Worm (Caenorhabditis elegans) whole organism, mixed stage, embryonic: ENCODE measurements around the gene T10D4.11.

ENCODE experiments used
- M03D4.4 ChIP-seq: sonication (generic microtip); optimal IDR thresholded peaks from 2 replicates; lab custom pipeline; 2017; ENCODE audit warnings: mild to moderate bottlenecking, missing genetic modification characterization, missing compliant biosample characterization
- bed-3 ChIP-seq: fragments of 200-800 bp; sonication (Bioruptor generic); optimal IDR thresholded peaks from 3 replicates; lab custom pipeline; 2018; ENCODE audit warnings: mild to moderate bottlenecking, missing genetic modification characterization, moderate library complexity, missing compliant biosample characterization
- blmp-1 ChIP-seq: fragments of 150-350 bp; optimal IDR thresholded peaks from 2 replicates; lab custom pipeline; 2014; ENCODE audit warnings: missing biosample characterization, missing genetic modification characterization
- ceh-39 ChIP-seq: fragments of 150-350 bp; optimal IDR thresholded peaks from 2 replicates; lab custom pipeline; 2014; ENCODE audit warnings: missing biosample characterization, missing genetic modification characterization
- ceh-43 ChIP-seq: fragments of 200-800 bp; sonication (Bioruptor generic); optimal IDR thresholded peaks from 2 replicates; lab custom pipeline; 2018; ENCODE audit warnings: mild to moderate bottlenecking, missing genetic modification characterization, moderate library complexity, missing compliant biosample characterization
- ceh-83 ChIP-seq: fragments of 200-800 bp; sonication (Bioruptor generic); optimal IDR thresholded peaks from 2 replicates; lab custom pipeline; 2018; ENCODE audit warnings: mild to moderate bottlenecking, missing genetic modification characterization, missing compliant biosample characterization
- cnd-1 ChIP-seq: fragments of 200-800 bp; sonication (Bioruptor generic); optimal IDR thresholded peaks from 2 replicates; lab custom pipeline; 2018; ENCODE audit warnings: mild to moderate bottlenecking, missing genetic modification characterization, missing compliant biosample characterization
- drap-1 ChIP-seq: fragments of 200-800 bp; sonication (Bioruptor generic); optimal IDR thresholded peaks from 3 replicates; lab custom pipeline; 2018; ENCODE audit warnings: mild to moderate bottlenecking, missing genetic modification characterization, missing compliant biosample characterization
- elt-1 ChIP-seq: sonication (generic microtip); optimal IDR thresholded peaks from 2 replicates; lab custom pipeline; 2017; ENCODE audit warnings: missing genetic modification characterization, mild to moderate bottlenecking, missing compliant biosample characterization, antibody characterized with exemption, moderate library complexity, borderline replicate concordance; ENCODE audit not compliant: insufficient read depth
- elt-3 ChIP-seq: fragments of 150-350 bp; optimal IDR thresholded peaks from 2 replicates; lab custom pipeline; 2014; ENCODE audit warnings: missing biosample characterization, missing genetic modification characterization
- flh-1 ChIP-seq: fragments of 200-800 bp; sonication (Bioruptor generic); optimal IDR thresholded peaks from 2 replicates; lab custom pipeline; 2018; ENCODE audit warnings: mild to moderate bottlenecking, missing genetic modification characterization, moderate library complexity, missing compliant biosample characterization
- ham-2 ChIP-seq: fragments of 200-800 bp; sonication (Bioruptor generic); optimal IDR thresholded peaks from 2 replicates; lab custom pipeline; 2018; ENCODE audit warnings: mild to moderate bottlenecking, missing genetic modification characterization, missing compliant biosample characterization
- hlh-1 ChIP-seq: fragments of 150-350 bp; optimal IDR thresholded peaks from 2 replicates; lab custom pipeline; 2014; ENCODE audit warnings: missing biosample characterization, missing genetic modification reagents, missing genetic modification characterization
- lin-13 ChIP-seq: fragments of 150-350 bp; optimal IDR thresholded peaks from 2 replicates; lab custom pipeline; 2014; ENCODE audit warnings: missing biosample characterization, missing genetic modification characterization
- lin-32 ChIP-seq: fragments of 200-800 bp; sonication (Bioruptor generic); optimal IDR thresholded peaks from 2 replicates; lab custom pipeline; 2018; ENCODE audit warnings: mild to moderate bottlenecking, missing genetic modification characterization, missing compliant biosample characterization
- lsy-2 ChIP-seq: fragments of 150-350 bp; optimal IDR thresholded peaks from 2 replicates; lab custom pipeline; 2014; ENCODE audit warnings: missing biosample characterization, missing genetic modification characterization
- mab-5 ChIP-seq: fragments of 150-350 bp; optimal IDR thresholded peaks from 2 replicates; lab custom pipeline; 2014; ENCODE audit warnings: missing biosample characterization, missing genetic modification characterization
- mep-1 ChIP-seq: fragments of 150-350 bp; optimal IDR thresholded peaks from 2 replicates; lab custom pipeline; 2017; ENCODE audit warnings: missing biosample characterization, missing genetic modification reagents, missing genetic modification characterization, inconsistent platforms
- mls-2 ChIP-seq: sonication (generic microtip); optimal IDR thresholded peaks from 2 replicates; lab custom pipeline; 2016; ENCODE audit warnings: mild to moderate bottlenecking, missing genetic modification characterization, moderate library complexity, missing compliant biosample characterization
- nhr-12 ChIP-seq: fragments of 150-350 bp; optimal IDR thresholded peaks from 2 replicates; lab custom pipeline; 2014; ENCODE audit warnings: missing biosample characterization, missing genetic modification characterization
- nhr-2 ChIP-seq: fragments of 150-350 bp; optimal IDR thresholded peaks from 2 replicates; lab custom pipeline; 2014; ENCODE audit warnings: missing biosample characterization, missing genetic modification characterization
- nhr-237 ChIP-seq: fragments of 150-350 bp; optimal IDR thresholded peaks from 2 replicates; lab custom pipeline; 2014; ENCODE audit warnings: missing biosample characterization, missing genetic modification characterization
- nhr-28 ChIP-seq: fragments of 150-350 bp; optimal IDR thresholded peaks from 2 replicates; lab custom pipeline; 2014; ENCODE audit warnings: missing biosample characterization, missing genetic modification characterization
- nhr-76 ChIP-seq: sonication (generic microtip); optimal IDR thresholded peaks from 2 replicates; lab custom pipeline; 2017; ENCODE audit warnings: missing biosample characterization, missing genetic modification characterization
- pha-4 ChIP-seq: fragments of 150-350 bp; optimal IDR thresholded peaks from 2 replicates; lab custom pipeline; 2018; ENCODE audit warnings: missing biosample characterization, missing genetic modification reagents, missing genetic modification characterization
- sem-2 ChIP-seq: fragments of 200-800 bp; sonication (Bioruptor generic); optimal IDR thresholded peaks from 2 replicates; lab custom pipeline; 2018; ENCODE audit warnings: mild to moderate bottlenecking, missing genetic modification characterization, missing compliant biosample characterization
- snpc-4 ChIP-seq: fragments of 150-350 bp; optimal IDR thresholded peaks from 2 replicates; lab custom pipeline; 2014; ENCODE audit warnings: missing biosample characterization, missing genetic modification characterization
- sptf-1 ChIP-seq: sonication (generic microtip); optimal IDR thresholded peaks from 2 replicates; lab custom pipeline; 2017; ENCODE audit warnings: mild to moderate bottlenecking, missing genetic modification characterization, moderate library complexity, missing compliant biosample characterization
- tbx-8 ChIP-seq: fragments of 200-800 bp; sonication (Bioruptor generic); optimal IDR thresholded peaks from 2 replicates; lab custom pipeline; 2018; ENCODE audit warnings: mild to moderate bottlenecking, missing genetic modification characterization, moderate library complexity, missing compliant biosample characterization
- unc-120 ChIP-seq: sonication (generic microtip); optimal IDR thresholded peaks from 2 replicates; lab custom pipeline; 2017; ENCODE audit warnings: missing genetic modification characterization, missing compliant biosample characterization; ENCODE audit not compliant: poor library complexity, severe bottlenecking
- unc-39 ChIP-seq: fragments of 150-350 bp; optimal IDR thresholded peaks from 2 replicates; lab custom pipeline; 2014; ENCODE audit warnings: missing biosample characterization, missing genetic modification characterization
- unc-62 ChIP-seq: fragments of 150-350 bp; optimal IDR thresholded peaks from 2 replicates; lab custom pipeline; 2014; ENCODE audit warnings: missing biosample characterization, missing genetic modification reagents, missing genetic modification characterization
- zip-8 ChIP-seq: fragments of 150-350 bp; optimal IDR thresholded peaks from 2 replicates; lab custom pipeline; 2014; ENCODE audit warnings: missing biosample characterization, missing genetic modification characterization
- ztf-11 ChIP-seq: fragments of 150-350 bp; optimal IDR thresholded peaks from 2 replicates; lab custom pipeline; 2014; ENCODE audit warnings: missing biosample characterization, missing genetic modification characterization

T10D4.11 gene

DNA sequence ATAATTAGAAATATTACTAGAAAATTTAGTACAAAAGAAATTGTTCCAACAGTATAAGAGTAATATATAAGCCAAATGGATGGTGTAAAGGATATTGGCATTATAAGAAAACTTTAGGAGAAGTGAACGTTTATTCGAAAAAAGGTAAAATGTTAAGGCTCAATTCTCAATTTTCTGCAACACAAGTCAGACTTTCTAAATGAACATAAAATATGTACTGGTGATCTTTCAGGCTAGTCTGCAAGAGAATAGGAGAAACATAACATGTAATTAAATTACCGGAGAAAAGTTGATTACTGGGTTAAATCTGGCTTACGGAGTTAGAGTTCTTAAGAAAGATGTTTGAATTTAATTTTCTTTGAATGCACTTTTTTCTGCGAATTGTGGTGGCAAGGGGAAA lies 7.3 kb upstream of the T10D4.11 start, which contains the start of gene sri-33:
TSS of gene sri-33 (minus strand) at position 101 of the 400 bp plus-strand sequence.
- no peak for TF ChIP-seq nhr-12
- no peak for TF ChIP-seq ham-2
- TF ChIP-seq tbx-8 = no peak

DNA sequence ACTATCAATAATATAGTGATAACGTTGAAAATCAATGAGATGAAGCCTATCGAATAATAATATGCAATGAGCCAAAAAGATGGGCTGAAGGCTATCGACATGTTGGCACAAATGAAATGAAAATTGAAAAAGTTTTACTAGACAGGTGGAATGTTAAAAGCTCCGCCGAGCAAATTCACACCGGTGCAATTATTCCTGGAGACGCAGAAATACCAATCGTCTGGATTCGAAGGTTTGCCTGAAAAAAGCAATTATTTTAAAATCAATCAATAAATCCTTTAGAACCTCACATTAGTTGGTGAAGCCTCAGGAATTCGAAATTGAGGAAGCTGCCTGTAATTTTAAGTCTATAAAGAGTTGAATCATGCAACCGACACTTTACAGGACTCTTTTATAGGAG lies 5.0 kb upstream of the T10D4.11 start, which contains the start of gene sri-32:
TSS of gene sri-32 (minus strand) at position 101 of the 400 bp plus-strand sequence.
- TF ChIP-seq ceh-43 (GFP tag; lab: Kevin White, UChicago) (no peak), sem-2 (GFP tag; lab: Kevin White, UChicago) (no peak), snpc-4 (tag; lab: Kevin White, UChicago) (no peak), drap-1 (GFP tag; lab: Kevin White, UChicago) (no peak), cnd-1 (no peak), mab-5 (tag; lab: Kevin White, UChicago) (no peak), flh-1 (GFP tag; lab: Kevin White, UChicago) (no peak), zip-8 (tag; lab: Kevin White, UChicago) (no peak), hlh-1 (tag; lab: Kevin White, UChicago) (no peak), bed-3 (GFP tag; lab: Kevin White, UChicago) (no peak), sptf-1 (tag; lab: Kevin White, UChicago) (no peak), lsy-2 (tag; lab: Kevin White, UChicago) (no peak), nhr-12 (no peak), lin-32 (GFP tag; lab: Kevin White, UChicago) (no peak), blmp-1 (tag; lab: Kevin White, UChicago) (no peak), lin-13 (tag; lab: Kevin White, UChicago) (no peak), ceh-39 (tag; lab: Kevin White, UChicago) (no peak), M03D4.4 (tag; lab: Kevin White, UChicago) (no peak)
- TF ChIP-seq, all 35 proteins: peak for 0

DNA sequence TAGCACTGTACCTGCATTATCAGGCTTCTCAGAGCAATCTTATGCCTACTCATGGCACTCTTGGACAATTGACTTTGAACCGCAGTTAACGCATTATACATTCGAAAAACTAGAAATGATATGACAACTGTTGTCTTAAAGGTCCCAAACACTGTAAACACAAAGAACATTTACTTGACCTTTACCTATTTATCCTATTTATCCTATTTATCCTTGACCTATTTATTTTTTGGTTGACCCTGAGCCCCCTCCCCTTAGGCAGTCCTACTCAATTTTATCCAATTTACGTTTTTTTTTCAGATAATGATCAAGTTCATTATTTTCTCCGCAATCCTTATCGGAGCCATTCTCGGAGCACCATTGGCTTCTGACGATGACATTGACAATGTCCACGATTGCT lies 2.2 kb upstream of the T10D4.11 start, which contains the start of the genes T10D4.14 and T10D4.19:
TSS of gene T10D4.14 (minus strand) at position 101 of the 400 bp plus-strand sequence.
TSS of gene T10D4.19 (plus strand) at position 304 of the 400 bp plus-strand sequence.
- TF ChIP-seq lsy-2 (tag; lab: Kevin White, UChicago) = no peak
- no peak for TF ChIP-seq nhr-2
- TF ChIP-seq lin-32 (GFP tag; lab: Kevin White, UChicago) = no peak
- TF ChIP-seq zip-8 (tag; lab: Kevin White, UChicago) = no peak
- TF ChIP-seq lin-13 (tag; lab: Kevin White, UChicago) = no peak
- no peak for TF ChIP-seq nhr-12
- TF ChIP-seq ham-2 = no peak
- TF ChIP-seq tbx-8 = no peak
- no peak for TF ChIP-seq elt-3 (tag; lab: Kevin White, UChicago)
- no peak for TF ChIP-seq ceh-43 (GFP tag; lab: Kevin White, UChicago)
- TF ChIP-seq unc-39 (tag; lab: Kevin White, UChicago) = no peak
- no peak for TF ChIP-seq hlh-1 (tag; lab: Kevin White, UChicago)
- TF ChIP-seq nhr-28 = no peak
- no peak for TF ChIP-seq blmp-1 (tag; lab: Kevin White, UChicago)
- no peak for TF ChIP-seq elt-1 (tag; lab: Kevin White, UChicago)

DNA sequence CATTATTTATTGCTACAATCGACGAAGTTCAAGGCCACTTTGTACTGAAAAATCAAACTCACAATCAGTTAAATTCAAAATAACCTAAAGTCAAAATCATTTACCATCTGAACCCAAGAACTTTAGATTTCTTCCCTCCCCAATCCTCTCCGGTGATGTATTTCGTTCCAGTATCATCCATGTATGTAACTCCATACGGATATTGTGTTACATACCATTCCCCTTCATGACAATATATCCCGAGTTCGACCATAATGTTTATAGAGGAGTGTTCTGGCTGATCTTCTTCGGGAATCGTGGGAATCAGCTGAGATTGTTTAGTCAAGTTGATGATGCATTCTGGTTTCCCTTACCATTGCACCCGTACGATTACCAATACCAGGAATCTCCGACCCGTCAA lies 1.0 kb downstream of the T10D4.11 start:
- TF ChIP-seq unc-62 (GFP tag; lab: Kevin White, UChicago) = no peak
- no peak for TF ChIP-seq nhr-76 (tag; lab: Kevin White, UChicago)
- no peak for TF ChIP-seq ham-2
- TF ChIP-seq unc-39 (tag; lab: Kevin White, UChicago) = no peak
- no peak for TF ChIP-seq M03D4.4 (tag; lab: Kevin White, UChicago)
- TF ChIP-seq elt-3 (tag; lab: Kevin White, UChicago) = no peak
- TF ChIP-seq ceh-83 (GFP tag; lab: Kevin White, UChicago) = no peak
- no peak for TF ChIP-seq hlh-1 (tag; lab: Kevin White, UChicago)
- no peak for TF ChIP-seq elt-1 (tag; lab: Kevin White, UChicago)
- TF ChIP-seq cnd-1 = no peak
- no peak for TF ChIP-seq drap-1 (GFP tag; lab: Kevin White, UChicago)
- TF ChIP-seq nhr-12 = no peak
- no peak for TF ChIP-seq mab-5 (tag; lab: Kevin White, UChicago)
- TF ChIP-seq mls-2 (tag; lab: Kevin White, UChicago) = no peak
- no peak for TF ChIP-seq pha-4
- TF ChIP-seq lin-13 (tag; lab: Kevin White, UChicago) = no peak

DNA sequence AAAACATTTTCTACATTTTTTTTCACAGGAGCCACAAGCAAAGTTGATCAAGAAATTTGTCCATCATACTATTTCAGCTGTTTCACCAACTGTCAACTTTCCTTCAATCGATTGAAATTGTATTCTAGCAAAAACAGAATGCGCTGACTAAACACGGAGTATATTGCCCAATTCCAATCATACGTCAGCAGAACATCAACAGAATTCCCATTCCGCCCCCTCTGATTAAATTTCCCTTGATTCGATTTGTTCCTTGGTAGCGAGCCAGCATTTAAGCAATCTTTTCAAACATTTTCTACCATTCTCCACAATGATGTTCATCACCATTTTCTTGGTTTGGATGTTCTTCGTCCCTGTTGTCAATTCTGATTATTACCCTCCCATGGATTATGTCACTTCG lies 3.6 kb downstream of the T10D4.11 start, which contains the start of gene T10D4.15:
TSS of gene T10D4.15 (plus strand) at position 301 of the 400 bp plus-strand sequence.
- TF ChIP-seq ztf-11 (tag; lab: Kevin White, UChicago) (no peak), ceh-39 (tag; lab: Kevin White, UChicago) (no peak), mab-5 (tag; lab: Kevin White, UChicago) (no peak), ham-2 (no peak), pha-4 (no peak), sem-2 (GFP tag; lab: Kevin White, UChicago) (no peak), zip-8 (tag; lab: Kevin White, UChicago) (no peak), nhr-76 (tag; lab: Kevin White, UChicago) (no peak), unc-120 (tag; lab: Kevin White, UChicago) (no peak), flh-1 (GFP tag; lab: Kevin White, UChicago) (no peak), hlh-1 (tag; lab: Kevin White, UChicago) (no peak), lsy-2 (tag; lab: Kevin White, UChicago) (no peak), mep-1 (tag; lab: Kevin White, UChicago) (no peak), ceh-83 (GFP tag; lab: Kevin White, UChicago) (no peak), nhr-2 (no peak), nhr-237 (tag; lab: Kevin White, UChicago) (no peak), lin-32 (GFP tag; lab: Kevin White, UChicago) (no peak), elt-3 (tag; lab: Kevin White, UChicago) (no peak), lin-13 (tag; lab: Kevin White, UChicago) (no peak), elt-1 (tag; lab: Kevin White, UChicago) (no peak)
- TF ChIP-seq, all 35 proteins: peak for 0
